Fruit fly (Drosophila melanogaster) whole organism, embryonic: Measurements from ENCODE around the gene SclB.

Source experiments
- B-H2 ChIP-seq: fragments of 200-800 bp; sonication (Bioruptor generic); optimal IDR thresholded peaks from 2 replicates; lab custom pipeline; 2018; ENCODE audit warnings: missing biosample characterization, mild to moderate bottlenecking, missing genetic modification characterization
- CG11247 ChIP-seq: fragments of 200-800 bp; sonication (Bioruptor generic); IDR thresholded peaks from 2 replicates; pipeline ENCODE4 v1.3.6; 2022; ENCODE audit warnings: missing biosample characterization, missing genetic modification characterization
- CG12155 ChIP-seq: fragments of 200-800 bp; sonication (Bioruptor generic); optimal IDR thresholded peaks from 3 replicates; lab custom pipeline; 2016; ENCODE audit warnings: missing biosample characterization, missing genetic modification characterization
- CG12769 ChIP-seq: fragments of 200-800 bp; sonication (Bioruptor generic); optimal IDR thresholded peaks from 2 replicates; lab custom pipeline; 2019; ENCODE audit warnings: missing biosample characterization, mild to moderate bottlenecking, missing genetic modification characterization, moderate library complexity
- CG13287 ChIP-seq: fragments of 200-800 bp; sonication (Bioruptor generic); IDR thresholded peaks from 2 replicates; pipeline ENCODE4 v1.3.6; 2022; ENCODE audit warnings: missing biosample characterization, missing genetic modification characterization; ENCODE audit not compliant: partially characterized antibody
- CG15514 ChIP-seq: fragments of 200-800 bp; sonication (Bioruptor generic); optimal IDR thresholded peaks from 3 replicates; lab custom pipeline; 2017; ENCODE audit warnings: missing biosample characterization, missing genetic modification characterization, mild to moderate bottlenecking, moderate library complexity, missing genetic modification reagents
- CG16779 ChIP-seq: fragments of 200-800 bp; sonication (Bioruptor generic); IDR thresholded peaks from 2 replicates; pipeline ENCODE4 v1.3.6; 2022; ENCODE audit warnings: missing biosample characterization, missing genetic modification characterization
- CG18599 ChIP-seq: fragments of 200-800 bp; sonication (Bioruptor generic); optimal IDR thresholded peaks from 3 replicates; lab custom pipeline; 2017; ENCODE audit warnings: missing biosample characterization, missing genetic modification characterization, mild to moderate bottlenecking, moderate library complexity, missing genetic modification reagents
- CG3995 ChIP-seq: fragments of 200-800 bp; sonication (Bioruptor generic); optimal IDR thresholded peaks from 3 replicates; lab custom pipeline; 2016; ENCODE audit warnings: missing biosample characterization, missing genetic modification characterization
- CG4707 ChIP-seq: fragments of 200-800 bp; sonication (Bioruptor generic); optimal IDR thresholded peaks from 2 replicates; lab custom pipeline; 2018; ENCODE audit warnings: missing biosample characterization, mild to moderate bottlenecking, missing genetic modification characterization, moderate library complexity
- CG6272 ChIP-seq: fragments of 200-800 bp; sonication (Bioruptor generic); IDR thresholded peaks from 2 replicates; pipeline ENCODE4 v1.3.6; 2022; ENCODE audit warnings: missing biosample characterization, missing genetic modification characterization
- CG6765 ChIP-seq: fragments of 200-800 bp; sonication (Bioruptor generic); optimal IDR thresholded peaks from 3 replicates; lab custom pipeline; 2017; ENCODE audit warnings: missing biosample characterization, mild to moderate bottlenecking, missing genetic modification characterization
- CG6813 ChIP-seq: fragments of 200-800 bp; sonication (Bioruptor generic); optimal IDR thresholded peaks from 2 replicates; lab custom pipeline; 2017; ENCODE audit warnings: missing biosample characterization, missing genetic modification characterization, mild to moderate bottlenecking, moderate library complexity, missing genetic modification reagents
- CG7556 ChIP-seq: fragments of 200-800 bp; sonication (Bioruptor generic); optimal IDR thresholded peaks from 2 replicates; lab custom pipeline; 2017; ENCODE audit warnings: missing biosample characterization, mild to moderate bottlenecking, missing genetic modification characterization
- CG8290 ChIP-seq, 3 experiments: fragments of 200-800 bp; sonication (Bioruptor generic); optimal IDR thresholded peaks; 2 replicates each; lab custom pipeline; 2016 to 2019; ENCODE audit warnings: missing biosample characterization in 3 of 3, missing genetic modification characterization in 3 of 3, mild to moderate bottlenecking in 2 of 3, moderate library complexity in 1 of 3
- CG9437 ChIP-seq: fragments of 200-800 bp; sonication (Bioruptor generic); optimal IDR thresholded peaks from 2 replicates; lab custom pipeline; 2018; ENCODE audit warnings: missing biosample characterization, mild to moderate bottlenecking, missing genetic modification characterization
- CTCF ChIP-seq: fragments of 200-800 bp; sonication (Bioruptor generic); optimal IDR thresholded peaks from 2 replicates; lab custom pipeline; 2017; ENCODE audit warnings: missing biosample characterization, mild to moderate bottlenecking, missing genetic modification characterization, moderate library complexity
- D19B ChIP-seq: fragments of 200-800 bp; sonication (Bioruptor generic); optimal IDR thresholded peaks from 2 replicates; lab custom pipeline; 2017; ENCODE audit warnings: missing biosample characterization, mild to moderate bottlenecking, missing genetic modification characterization
- Deaf1 ChIP-seq: fragments of 200-800 bp; optimal IDR thresholded peaks from 3 replicates; lab custom pipeline; 2019; ENCODE audit warnings: missing biosample characterization, mild to moderate bottlenecking, missing genetic modification characterization, moderate library complexity
- Hand ChIP-seq: fragments of 200-800 bp; sonication (Bioruptor generic); optimal IDR thresholded peaks from 2 replicates; lab custom pipeline; 2017; ENCODE audit warnings: mild to moderate bottlenecking, missing biosample characterization, missing genetic modification reagents, missing genetic modification characterization
- HmgZ ChIP-seq: fragments of 200-800 bp; sonication (Bioruptor generic); optimal IDR thresholded peaks from 2 replicates; lab custom pipeline; 2018; ENCODE audit warnings: missing biosample characterization, mild to moderate bottlenecking, missing genetic modification characterization
- Hr78 ChIP-seq, 2 experiments: fragments of 200-800 bp in 1 of 2; fragments of >200 bp in 1 of 2; sonication (Bioruptor generic) in 1 of 2; optimal IDR thresholded peaks; 2 replicates each; lab custom pipeline; 2017 to 2019; ENCODE audit warnings: missing biosample characterization in 2 of 2, missing genetic modification characterization in 2 of 2, mild to moderate bottlenecking in 1 of 2, moderate library complexity in 1 of 2
- Jarid2 ChIP-seq: fragments of 200-800 bp; sonication (Bioruptor generic); optimal IDR thresholded peaks from 3 replicates; lab custom pipeline; 2017; ENCODE audit warnings: mild to moderate bottlenecking, missing biosample characterization, missing genetic modification reagents, missing genetic modification characterization
- Med ChIP-seq: fragments of 200-800 bp; sonication (Bioruptor generic); peaks from one replicate; lab custom pipeline; 2016; ENCODE audit warnings: missing biosample characterization, missing genetic modification characterization, mild to moderate bottlenecking, inconsistent platforms, moderate library complexity
- Mes4 ChIP-seq: fragments of 200-800 bp; sonication (Bioruptor generic); optimal IDR thresholded peaks from 2 replicates; lab custom pipeline; 2016; ENCODE audit warnings: missing biosample characterization, missing genetic modification characterization
- Pdp1 ChIP-seq, 2 experiments: fragments of 200-800 bp; sonication (Bioruptor generic); optimal IDR thresholded peaks; 3 replicates each; lab custom pipeline; 2016; ENCODE audit warnings: missing biosample characterization in 2 of 2, missing genetic modification characterization in 2 of 2, mild to moderate bottlenecking in 1 of 2, moderate library complexity in 1 of 2
- Ravus ChIP-seq: fragments of 200-800 bp; sonication (Bioruptor generic); IDR thresholded peaks from 2 replicates; pipeline ENCODE4 v1.3.6; 2022; ENCODE audit warnings: missing biosample characterization, missing genetic modification characterization
- chinmo ChIP-seq: fragments of 200-800 bp; sonication (Bioruptor generic); IDR thresholded peaks from 4 replicates; pipeline ENCODE4 v1.3.6; 2022; ENCODE audit warnings: missing biosample characterization, missing genetic modification characterization; ENCODE audit not compliant: partially characterized antibody
- emc ChIP-seq: fragments of 200-800 bp; sonication (Bioruptor generic); optimal IDR thresholded peaks from 2 replicates; lab custom pipeline; 2016; ENCODE audit warnings: missing biosample characterization, missing genetic modification characterization
- exex ChIP-seq: fragments of 200-800 bp; sonication (Bioruptor generic); optimal IDR thresholded peaks from 4 replicates; lab custom pipeline; 2018; ENCODE audit warnings: missing biosample characterization, mild to moderate bottlenecking, missing genetic modification characterization, moderate library complexity
- fru ChIP-seq: fragments of >200 bp; optimal IDR thresholded peaks from 2 replicates; lab custom pipeline; 2017
- ftz-f1 ChIP-seq: fragments of 200-800 bp; sonication (Bioruptor generic); optimal IDR thresholded peaks from 2 replicates; lab custom pipeline; 2016; ENCODE audit warnings: missing biosample characterization, missing genetic modification characterization
- grn ChIP-seq: fragments of 200-800 bp; sonication (Bioruptor generic); optimal IDR thresholded peaks from 3 replicates; lab custom pipeline; 2017; ENCODE audit warnings: missing biosample characterization, missing genetic modification characterization
- gsb-n ChIP-seq: fragments of 200-800 bp; sonication (Bioruptor generic); optimal IDR thresholded peaks from 3 replicates; lab custom pipeline; 2018; ENCODE audit warnings: missing biosample characterization, mild to moderate bottlenecking, missing genetic modification characterization
- hbn ChIP-seq: fragments of 200-800 bp; sonication (Bioruptor generic); IDR thresholded peaks from 2 replicates; pipeline ENCODE4 v1.3.6; 2022; ENCODE audit warnings: missing biosample characterization, missing genetic modification characterization; ENCODE audit not compliant: partially characterized antibody
- mirr ChIP-seq: fragments of 200-800 bp; sonication (Bioruptor generic); optimal IDR thresholded peaks from 3 replicates; lab custom pipeline; 2018; ENCODE audit warnings: missing biosample characterization, mild to moderate bottlenecking, missing genetic modification characterization
- pan ChIP-seq, 4 experiments: fragments of >200 bp in 3 of 4; fragments of 200-800 bp in 1 of 4; sonication (Bioruptor generic) in 1 of 4; optimal IDR thresholded peaks in 3 of 4; IDR thresholded peaks in 1 of 4; 2 replicates each; pipeline versions ENCODE4 v1.3.6 to Lab custom; 2017 to 2022; ENCODE audit warnings: missing biosample characterization in 2 of 4, missing genetic modification characterization in 2 of 4, mixed read lengths in 1 of 4
- phol ChIP-seq: fragments of 200-800 bp; sonication (Bioruptor generic); optimal IDR thresholded peaks from 3 replicates; lab custom pipeline; 2018; ENCODE audit warnings: missing biosample characterization, mild to moderate bottlenecking, missing genetic modification characterization, moderate library complexity
- pnt ChIP-seq: fragments of 200-800 bp; sonication (Bioruptor generic); optimal IDR thresholded peaks from 3 replicates; lab custom pipeline; 2016; ENCODE audit warnings: missing biosample characterization, missing genetic modification characterization
- run ChIP-seq: fragments of 200-800 bp; sonication (Bioruptor generic); optimal IDR thresholded peaks from 3 replicates; lab custom pipeline; 2018; ENCODE audit warnings: missing biosample characterization, mild to moderate bottlenecking, missing genetic modification characterization
- sens ChIP-seq: fragments of 200-800 bp; sonication (Bioruptor generic); peaks from one replicate; lab custom pipeline; 2016; ENCODE audit warnings: missing biosample characterization, missing genetic modification characterization
- sens-2 ChIP-seq: fragments of 200-800 bp; sonication (Bioruptor generic); IDR thresholded peaks from 2 replicates; pipeline ENCODE4 v1.3.6; 2022; ENCODE audit warnings: missing biosample characterization, missing genetic modification characterization
- sna ChIP-seq: fragments of 200-800 bp; sonication (Bioruptor generic); IDR thresholded peaks from 2 replicates; pipeline ENCODE4 v1.3.6; 2022; ENCODE audit warnings: missing biosample characterization, missing genetic modification characterization; ENCODE audit not compliant: partially characterized antibody
- so ChIP-seq: fragments of 200-800 bp; sonication (Bioruptor generic); IDR thresholded peaks from 3 replicates; pipeline ENCODE4 v1.3.6; 2022; ENCODE audit warnings: missing biosample characterization, missing genetic modification characterization
- toy ChIP-seq: fragments of 200-800 bp; sonication (Bioruptor generic); IDR thresholded peaks from 2 replicates; pipeline ENCODE4 v1.3.6; 2022; ENCODE audit warnings: missing biosample characterization, missing genetic modification characterization
- vvl ChIP-seq: fragments of 200-800 bp; sonication (Bioruptor generic); IDR thresholded peaks from 2 replicates; pipeline ENCODE4 v1.3.6; 2022; ENCODE audit warnings: missing biosample characterization, missing genetic modification characterization
- yki ChIP-seq: fragments of >200 bp; optimal IDR thresholded peaks from 3 replicates; lab custom pipeline; 2018

The SclB gene

dm6 chr2L:16790671-16791270 is 47.0 kb upstream of the SclB start, which contains the start of gene Cyt-b5-r (continued):
- 0 out of 4 replicates have a peak, but pooled peaks have one; percentile 42 for TF ChIP-seq chinmo
- TF ChIP-seq pan (optimal IDR thresholded peaks at IDR 0.05; lab: Kevin White, UChicago), result no peak
- no peak for TF ChIP-seq pan (GFP tag; optimal IDR thresholded peaks at IDR 0.05 in 1 of 2, IDR thresholded peaks at IDR 0.05 in 1 of 2)
- TF ChIP-seq HmgZ (tag; lab: Kevin White, UChicago), result peak; percentile 33
- TF ChIP-seq CG7556, result no peak
- no peak for TF ChIP-seq CG11247 (GFP tag; lab: Robert Waterston, UW)
- no peak for TF ChIP-seq CG4707 (GFP tag; lab: Kevin White, UChicago)
- peak; percentile 94 for TF ChIP-seq exex (tag; lab: Kevin White, UChicago)
- peak in 1 of 2 experiments; percentile 56 for TF ChIP-seq Hr78 (GFP tag; optimal IDR thresholded peaks at IDR 0.05; lab: Kevin White, UChicago)
- peak; percentile 17 for TF ChIP-seq Med (GFP tag; lab: Kevin White, UChicago)
- no peak for TF ChIP-seq sna
- TF ChIP-seq B-H2 (GFP tag; lab: Kevin White, UChicago), result peak; percentile 34
- peak; percentile 2 for TF ChIP-seq CG18599 (GFP tag; lab: Kevin White, UChicago)
- TF ChIP-seq Hand (GFP tag; lab: Kevin White, UChicago), result peak; percentile 26
- peak; percentile 91 for TF ChIP-seq mirr (GFP tag; lab: Kevin White, UChicago)
- 0 out of 2 replicates have a peak, but pooled peaks have one; percentile 6 for TF ChIP-seq sens-2 (GFP tag; lab: Robert Waterston, UW)
- TF ChIP-seq Pdp1 (GFP tag; optimal IDR thresholded peaks at IDR 0.05; lab: Kevin White, UChicago), result peak in 1 of 2 experiments; percentile 98
- peak; percentile 62 for TF ChIP-seq grn (GFP tag; lab: Kevin White, UChicago)
- TF ChIP-seq sens (GFP tag; lab: Kevin White, UChicago), result peak; percentile 18

dm6 chr2L:16791345-16791744 is 46.4 kb upstream of the SclB start, which contains the start of gene CG17928:
Gene CG17928 (plus strand): TSS chr2L:16791568.
- TF ChIP-seq D19B (GFP tag; lab: Kevin White, UChicago) (no peak), CG3995 (peak; percentile 71), CG12155 (GFP tag; lab: Kevin White, UChicago) (peak; percentile 10), CG13287 (GFP tag; lab: Robert Waterston, UW) (peak; percentile 10; the same call in 1 of the 2 replicates), Ravus (GFP tag; lab: Robert Waterston, UW) (no peak), pnt (GFP tag; lab: Kevin White, UChicago) (no peak), run (tag; lab: Kevin White, UChicago) (peak; percentile 67), chinmo (peak; percentile 77; the same call in 1 of the 4 replicates), ftz-f1 (GFP tag; lab: Kevin White, UChicago) (peak; percentile 70), Mes4 (GFP tag; lab: Kevin White, UChicago) (no peak), CG12769 (peak; percentile 57), gsb-n (tag; lab: Kevin White, UChicago) (no peak), CG6272 (GFP tag; lab: Robert Waterston, UW) (no peak), toy (GFP tag; lab: Robert Waterston, UW) (no peak), CG16779 (GFP tag; lab: Robert Waterston, UW) (no peak), CTCF (peak; percentile 9), Jarid2 (GFP tag; lab: Kevin White, UChicago) (peak; percentile 67), hbn (GFP tag; lab: Robert Waterston, UW) (0 out of 2 replicates have a peak, but pooled peaks have one; percentile 13), so (GFP tag; lab: Robert Waterston, UW) (0 out of 3 replicates have a peak, but pooled peaks have one; percentile 7), fru (no peak), Deaf1 (tag; lab: Kevin White, UChicago) (peak; percentile 92), vvl (GFP tag; lab: Robert Waterston, UW) (peak; percentile 72), mirr (GFP tag; lab: Kevin White, UChicago) (peak; percentile 21), CG15514 (peak; percentile 3), CG18599 (GFP tag; lab: Kevin White, UChicago) (no peak), CG8290 (GFP tag; optimal IDR thresholded peaks at IDR 0.05; lab: Kevin White, UChicago) (no peak), CG8290 (tag; optimal IDR thresholded peaks at IDR 0.05; lab: Kevin White, UChicago) (peak in 1 of 2 experiments; percentile 45), CG9437 (GFP tag; lab: Kevin White, UChicago) (peak; percentile 70), CG6813 (GFP tag; lab: Kevin White, UChicago) (no peak), emc (GFP tag; lab: Kevin White, UChicago) (no peak), yki (lab: Kevin White, UChicago) (no peak), CG6765 (no peak), phol (tag; lab: Kevin White, UChicago) (no peak)
